Worm (Caenorhabditis elegans) whole organism, mixed stage, embryonic: ENCODE data around the gene F08H9.3.

Experiments
- ces-1 ChIP-seq: fragments of 150-350 bp; optimal IDR thresholded peaks from 2 replicates; lab custom pipeline; 2014; ENCODE audit warnings: missing biosample characterization, missing genetic modification reagents, missing genetic modification characterization
- drap-1 ChIP-seq: fragments of 200-800 bp; sonication (Bioruptor generic); optimal IDR thresholded peaks from 3 replicates; lab custom pipeline; 2018; ENCODE audit warnings: mild to moderate bottlenecking, missing genetic modification characterization, missing compliant biosample characterization
- lin-13 ChIP-seq: fragments of 150-350 bp; optimal IDR thresholded peaks from 2 replicates; lab custom pipeline; 2014; ENCODE audit warnings: missing biosample characterization, missing genetic modification characterization
- mab-5 ChIP-seq: fragments of 150-350 bp; optimal IDR thresholded peaks from 2 replicates; lab custom pipeline; 2014; ENCODE audit warnings: missing biosample characterization, missing genetic modification characterization
- pha-4 ChIP-seq: fragments of 150-350 bp; optimal IDR thresholded peaks from 2 replicates; lab custom pipeline; 2018; ENCODE audit warnings: missing biosample characterization, missing genetic modification reagents, missing genetic modification characterization
- snpc-4 ChIP-seq: fragments of 150-350 bp; optimal IDR thresholded peaks from 2 replicates; lab custom pipeline; 2014; ENCODE audit warnings: missing biosample characterization, missing genetic modification characterization
- unc-62 ChIP-seq: fragments of 150-350 bp; optimal IDR thresholded peaks from 2 replicates; lab custom pipeline; 2014; ENCODE audit warnings: missing biosample characterization, missing genetic modification reagents, missing genetic modification characterization

DNA sequence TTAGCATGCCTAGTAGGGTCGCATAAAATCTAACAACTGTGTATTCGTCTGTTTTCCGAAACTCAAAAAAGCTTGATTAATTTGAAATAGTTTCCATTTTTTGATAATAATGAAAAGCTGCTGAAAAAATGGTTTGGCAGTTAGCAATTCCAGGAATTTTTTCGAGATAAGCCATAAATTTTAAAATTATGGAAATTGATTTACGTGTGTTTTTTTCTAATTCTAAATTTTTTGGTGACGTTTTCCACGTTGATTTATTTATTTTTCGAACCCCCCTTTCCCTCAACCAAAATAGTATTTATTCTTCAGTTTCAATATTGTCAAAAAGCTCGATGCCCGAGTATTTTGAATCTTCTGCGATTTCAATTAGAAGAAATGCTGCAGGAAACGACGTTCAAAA, 34.3 kb downstream of the F08H9.3 start, which contains the start of gene F23B12.1:
- TF ChIP-seq drap-1 (no peak), snpc-4 (tag; lab: Kevin White, UChicago) (no peak), lin-13 (no peak), mab-5 (tag; lab: Kevin White, UChicago) (no peak), unc-62 (GFP tag; lab: Kevin White, UChicago) (no peak), pha-4 (no peak), ces-1 (no peak)
